Worm (Caenorhabditis elegans) whole organism, midembryonic: ENCODE data around the gene W07A12.8.

ENCODE experiments used
- cog-1 ChIP-seq: sonication (generic microtip); optimal IDR thresholded peaks from 2 replicates; lab custom pipeline; 2016; ENCODE audit warnings: missing genetic modification characterization, missing compliant biosample characterization
- flt-1 ChIP-seq: fragments of 200-800 bp; sonication (Bioruptor generic); IDR thresholded peaks from 2 replicates; pipeline ENCODE4 v1.3.6; 2022; ENCODE audit warnings: missing genetic modification characterization, missing compliant biosample characterization
- klf-2 ChIP-seq: fragments of 200-800 bp; sonication (Bioruptor generic); conservative IDR thresholded peaks from 2 replicates; pipeline ENCODE4 v1.3.6; 2022; ENCODE audit warnings: missing genetic modification reagents, missing genetic modification characterization, missing compliant biosample characterization
- tab-1 ChIP-seq: fragments of 200-800 bp; sonication (Bioruptor generic); IDR thresholded peaks from 2 replicates; pipeline ENCODE4 v1.3.6; 2022; ENCODE audit warnings: missing genetic modification characterization, missing compliant biosample characterization

DNA sequence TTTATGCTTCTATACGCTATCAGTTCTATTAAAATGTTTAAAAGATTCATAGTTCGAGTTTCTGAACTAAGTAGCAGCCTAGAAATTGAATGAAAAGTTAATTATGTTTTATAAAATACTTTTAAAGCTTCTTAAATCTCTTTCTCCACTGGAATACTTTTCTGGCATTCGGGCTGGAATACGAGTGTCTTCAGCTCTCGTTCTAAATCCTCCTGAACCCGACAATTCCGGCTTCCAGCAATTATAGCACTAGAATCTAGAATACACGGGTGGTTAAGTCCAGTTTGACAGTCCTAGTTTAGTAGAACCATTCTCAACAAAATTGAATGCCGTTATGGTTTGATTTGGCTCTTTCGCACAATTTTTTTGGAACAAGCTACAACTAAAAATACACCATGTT is 33.3 kb downstream of the W07A12.8 start:
- TF ChIP-seq flt-1 (GFP tag; lab: Robert Waterston, UW) (no peak), cog-1 (tag; lab: Kevin White, UChicago) (no peak), klf-2 (GFP tag; lab: Robert Waterston, UW) (no peak), tab-1 (GFP tag; lab: Robert Waterston, UW) (no peak)
